Comparison of ENCODE assay signal across 1 fruit fly cellular context in genomic region chrX:2787267-2787666, dm6.
TF ChIP-seq lines count a peak whose summit lies in the region.

No protein-coding gene starts in this region.

TF ChIP-seq in whole organism, embryonic, 481 proteins besides CTCF, POLR2A, EP300 and RAD21 (continued from another document and continues in another):
- peak; percentile 83 for TF ChIP-seq CG1233 (GFP tag; optimal IDR thresholded peaks at IDR 0.05; lab: Kevin White, UChicago)
- peak; percentile 88 for TF ChIP-seq Ptx1 (GFP tag; IDR thresholded peaks at IDR 0.05; lab: Robert Waterston, UW)
- TF ChIP-seq lab (GFP tag; optimal IDR thresholded peaks at IDR 0.05; lab: Kevin White, UChicago), result peak; percentile 87
- TF ChIP-seq Neu2 (GFP tag; optimal IDR thresholded peaks at IDR 0.05; lab: Kevin White, UChicago; ENCODE audit: borderline replicate concordance), result no peak
- no peak for TF ChIP-seq ro (GFP tag; IDR thresholded peaks at IDR 0.05; lab: Robert Waterston, UW)
- peak; percentile 67 for TF ChIP-seq sqz (GFP tag; optimal IDR thresholded peaks at IDR 0.05; lab: Kevin White, UChicago)
- peak; percentile 71 for TF ChIP-seq CG32772 (GFP tag; IDR thresholded peaks at IDR 0.05; lab: Robert Waterston, UW)
- TF ChIP-seq GATAe (GFP tag; conservative IDR thresholded peaks at IDR 0.05; lab: Robert Waterston, UW), result no peak
- TF ChIP-seq aop (GFP tag; IDR thresholded peaks at IDR 0.05; lab: Robert Waterston, UW), result no peak
- TF ChIP-seq Doc2 (GFP tag; IDR thresholded peaks at IDR 0.05; lab: Robert Waterston, UW), result no peak
- TF ChIP-seq Fer1 (GFP tag; optimal IDR thresholded peaks at IDR 0.05; lab: Kevin White, UChicago), result peak; percentile 91
- peak; percentile 86 for TF ChIP-seq BtbVII (GFP tag; optimal IDR thresholded peaks at IDR 0.05; lab: Kevin White, UChicago)
- TF ChIP-seq CG8478 (optimal IDR thresholded peaks at IDR 0.05; lab: Kevin White, UChicago), result no peak
- peak; percentile 63 for TF ChIP-seq Nf-YB (GFP tag; optimal IDR thresholded peaks at IDR 0.05; lab: Kevin White, UChicago)
- TF ChIP-seq B-H2 (GFP tag; optimal IDR thresholded peaks at IDR 0.05; lab: Kevin White, UChicago), result peak; percentile 4
- TF ChIP-seq CG14860 (GFP tag; IDR thresholded peaks at IDR 0.05; lab: Robert Waterston, UW; ENCODE audit: partially characterized antibody), result 0 out of 3 replicates have a peak, but pooled peaks have one; percentile 34
- no peak for TF ChIP-seq bigmax (GFP tag; optimal IDR thresholded peaks at IDR 0.05; lab: Kevin White, UChicago)
- TF ChIP-seq CG34376 (GFP tag; optimal IDR thresholded peaks at IDR 0.05; lab: Kevin White, UChicago), result no peak
- TF ChIP-seq CG31388 (GFP tag; optimal IDR thresholded peaks at IDR 0.05; lab: Kevin White, UChicago), result peak; percentile 63
- TF ChIP-seq CG5245 (GFP tag; optimal IDR thresholded peaks at IDR 0.05; lab: Kevin White, UChicago), result peak; percentile 76
- TF ChIP-seq YL-1 (GFP tag; optimal IDR thresholded peaks at IDR 0.05; lab: Kevin White, UChicago), result no peak
- TF ChIP-seq CG4424 (GFP tag; optimal IDR thresholded peaks at IDR 0.05; lab: Kevin White, UChicago), result peak; percentile 84
- peak; percentile 66; the same call in 2 of the 3 replicates for TF ChIP-seq CG7357 (GFP tag; IDR thresholded peaks at IDR 0.05; lab: Robert Waterston, UW)
- TF ChIP-seq bcd (GFP tag; optimal IDR thresholded peaks at IDR 0.05; lab: Kevin White, UChicago), result peak; percentile 86
- peak; percentile 40 for TF ChIP-seq ERR (GFP tag; optimal IDR thresholded peaks at IDR 0.05; lab: Kevin White, UChicago)
- TF ChIP-seq sim (GFP tag; IDR thresholded peaks at IDR 0.05; lab: Robert Waterston, UW), result peak; percentile 9; the same call in 1 of the 2 replicates
- peak; percentile 71; the same call in 1 of the 2 replicates for TF ChIP-seq ranshi (GFP tag; IDR thresholded peaks at IDR 0.05; lab: Robert Waterston, UW)
- TF ChIP-seq slou (GFP tag; optimal IDR thresholded peaks at IDR 0.05; lab: Kevin White, UChicago), result peak; percentile 58
- TF ChIP-seq Oaz (GFP tag; IDR thresholded peaks at IDR 0.05; lab: Robert Waterston, UW), result peak; percentile 85
- peak; percentile 95 for TF ChIP-seq Dad (GFP tag; optimal IDR thresholded peaks at IDR 0.05; lab: Kevin White, UChicago)
- TF ChIP-seq dysf (GFP tag; IDR thresholded peaks at IDR 0.05; lab: Robert Waterston, UW), result peak; percentile 91
- peak; percentile 84 for TF ChIP-seq CG32767 (GFP tag; IDR thresholded peaks at IDR 0.05; lab: Robert Waterston, UW)
- no peak for TF ChIP-seq chinmo (GFP tag; IDR thresholded peaks at IDR 0.05; lab: Robert Waterston, UW; ENCODE audit: partially characterized antibody)
- peak; percentile 68 for TF ChIP-seq ara (GFP tag; IDR thresholded peaks at IDR 0.05; lab: Robert Waterston, UW)
- TF ChIP-seq exex (tag; optimal IDR thresholded peaks at IDR 0.05; lab: Kevin White, UChicago), result no peak
- TF ChIP-seq gsb (GFP tag; IDR thresholded peaks at IDR 0.05; lab: Robert Waterston, UW), result peak; percentile 71
- TF ChIP-seq Hr3 (GFP tag; optimal IDR thresholded peaks at IDR 0.05; lab: Kevin White, UChicago), result peak; percentile 83
- no peak for TF ChIP-seq CG10543 (GFP tag; optimal IDR thresholded peaks at IDR 0.05; lab: Kevin White, UChicago)
- TF ChIP-seq slbo (GFP tag; IDR thresholded peaks at IDR 0.05; lab: Robert Waterston, UW), result peak; percentile 81
- TF ChIP-seq CG2199 (GFP tag; IDR thresholded peaks at IDR 0.05; lab: Robert Waterston, UW), result no peak
- peak; percentile 52 for TF ChIP-seq CG8089 (GFP tag; optimal IDR thresholded peaks at IDR 0.05; lab: Kevin White, UChicago)
- peak; percentile 85 for TF ChIP-seq Ssrp (tag; optimal IDR thresholded peaks at IDR 0.05; lab: Kevin White, UChicago)
- TF ChIP-seq CG3838 (GFP tag; optimal IDR thresholded peaks at IDR 0.05; lab: Kevin White, UChicago), result no peak
- TF ChIP-seq CG14667 (GFP tag; IDR thresholded peaks at IDR 0.05; lab: Robert Waterston, UW), result peak; percentile 76
- TF ChIP-seq row (GFP tag; IDR thresholded peaks at IDR 0.05; lab: Robert Waterston, UW), result peak; percentile 90
- TF ChIP-seq grau (tag; optimal IDR thresholded peaks at IDR 0.05; lab: Kevin White, UChicago), result peak; percentile 89
- no peak for TF ChIP-seq Dp (GFP tag; optimal IDR thresholded peaks at IDR 0.05; lab: Kevin White, UChicago)
- peak; percentile 67 for TF ChIP-seq CG6654 (GFP tag; optimal IDR thresholded peaks at IDR 0.05; lab: Kevin White, UChicago)
- TF ChIP-seq grn (GFP tag; optimal IDR thresholded peaks at IDR 0.05; lab: Kevin White, UChicago), result no peak
- TF ChIP-seq Bteb2 (GFP tag; optimal IDR thresholded peaks at IDR 0.05; lab: Kevin White, UChicago), result peak; percentile 64
- TF ChIP-seq CG3281 (GFP tag; optimal IDR thresholded peaks at IDR 0.05; lab: Kevin White, UChicago), result peak; percentile 90
- no peak for TF ChIP-seq Lpt (GFP tag; optimal IDR thresholded peaks at IDR 0.05; lab: Kevin White, UChicago)
- no peak for TF ChIP-seq pros (GFP tag; optimal IDR thresholded peaks at IDR 0.05; lab: Kevin White, UChicago)
- TF ChIP-seq Fer2 (tag; optimal IDR thresholded peaks at IDR 0.05; lab: Kevin White, UChicago), result peak; percentile 64
- peak; percentile 73 for TF ChIP-seq CG11247 (GFP tag; IDR thresholded peaks at IDR 0.05; lab: Robert Waterston, UW)
- TF ChIP-seq H2.0 (GFP tag; IDR thresholded peaks at IDR 0.05; lab: Robert Waterston, UW), result peak; percentile 78
- no peak for TF ChIP-seq prd (optimal IDR thresholded peaks at IDR 0.05; lab: Kevin White, UChicago)
- TF ChIP-seq prd (GFP tag; IDR thresholded peaks at IDR 0.05; lab: Robert Waterston, UW), result peak; percentile 85
- peak; percentile 81 for TF ChIP-seq fd3F (GFP tag; optimal IDR thresholded peaks at IDR 0.05; lab: Kevin White, UChicago)
- TF ChIP-seq gem (tag; optimal IDR thresholded peaks at IDR 0.05; lab: Kevin White, UChicago), result peak; percentile 93
- no peak for TF ChIP-seq Dll (GFP tag; IDR thresholded peaks at IDR 0.05; lab: Robert Waterston, UW; ENCODE audit: partially characterized antibody)
- no peak for TF ChIP-seq pita (GFP tag; optimal IDR thresholded peaks at IDR 0.05; lab: Kevin White, UChicago)
- peak; percentile 44 for TF ChIP-seq fu2 (GFP tag; optimal IDR thresholded peaks at IDR 0.05; lab: Kevin White, UChicago)
- peak; percentile 78 for TF ChIP-seq CG14050 (GFP tag; IDR thresholded peaks at IDR 0.05; lab: Robert Waterston, UW)
- TF ChIP-seq CG12769 (tag; optimal IDR thresholded peaks at IDR 0.05; lab: Kevin White, UChicago), result peak; percentile 83
- TF ChIP-seq CG10462 (GFP tag; optimal IDR thresholded peaks at IDR 0.05; lab: Kevin White, UChicago), result peak; percentile 48
- TF ChIP-seq CG31441 (GFP tag; IDR thresholded peaks at IDR 0.05; lab: Robert Waterston, UW), result peak; percentile 82
- TF ChIP-seq CoRest (tag; optimal IDR thresholded peaks at IDR 0.05; lab: Kevin White, UChicago), result peak; percentile 92
- peak; percentile 51 for TF ChIP-seq pb (GFP tag; optimal IDR thresholded peaks at IDR 0.05; lab: Kevin White, UChicago)
- TF ChIP-seq HLH4C (GFP tag; IDR thresholded peaks at IDR 0.05; lab: Robert Waterston, UW; ENCODE audit: partially characterized antibody), result no peak
- peak; percentile 77 for TF ChIP-seq CG10366 (GFP tag; IDR thresholded peaks at IDR 0.05; lab: Robert Waterston, UW)
- TF ChIP-seq CG10321 (GFP tag; IDR thresholded peaks at IDR 0.05; lab: Robert Waterston, UW), result peak; percentile 49; the same call in 1 of the 2 replicates
- TF ChIP-seq CG3995 (GFP tag; optimal IDR thresholded peaks at IDR 0.05; lab: Kevin White, UChicago), result peak; percentile 42
- no peak for TF ChIP-seq CG7745 (tag; optimal IDR thresholded peaks at IDR 0.05; lab: Kevin White, UChicago)
- peak; percentile 83 for TF ChIP-seq CG4820 (GFP tag; optimal IDR thresholded peaks at IDR 0.05; lab: Kevin White, UChicago)
- TF ChIP-seq org-1 (GFP tag; optimal IDR thresholded peaks at IDR 0.05; lab: Kevin White, UChicago), result peak; percentile 89
- no peak for TF ChIP-seq CG4282 (GFP tag; optimal IDR thresholded peaks at IDR 0.05; lab: Kevin White, UChicago)
- peak; percentile 98 for TF ChIP-seq sens (GFP tag; lab: Kevin White, UChicago)
- peak; percentile 72 for TF ChIP-seq Gug (GFP tag; IDR thresholded peaks at IDR 0.05; lab: Robert Waterston, UW)
- TF ChIP-seq Adf1 (GFP tag; IDR thresholded peaks at IDR 0.05; lab: Robert Waterston, UW), result 0 out of 2 replicates have a peak, but pooled peaks have one; percentile 27
- peak; percentile 92 for TF ChIP-seq CG15269 (tag; optimal IDR thresholded peaks at IDR 0.05; lab: Kevin White, UChicago)
- TF ChIP-seq CG18599 (GFP tag; optimal IDR thresholded peaks at IDR 0.05; lab: Kevin White, UChicago), result peak; percentile 88
- TF ChIP-seq ind (GFP tag; optimal IDR thresholded peaks at IDR 0.05; lab: Kevin White, UChicago), result peak; percentile 86
- peak; percentile 69 for TF ChIP-seq CG2889 (GFP tag; IDR thresholded peaks at IDR 0.05; lab: Robert Waterston, UW)
- TF ChIP-seq sd (tag; optimal IDR thresholded peaks at IDR 0.05; lab: Kevin White, UChicago), result no peak
- peak; percentile 84 for TF ChIP-seq Ets65A (GFP tag; lab: Kevin White, UChicago)
- no peak; the same call in 2 of the 3 replicates for TF ChIP-seq C15 (GFP tag; IDR thresholded peaks at IDR 0.05; lab: Robert Waterston, UW)
- TF ChIP-seq chm (GFP tag; IDR thresholded peaks at IDR 0.05; lab: Robert Waterston, UW), result peak; percentile 67; the same call in 1 of the 2 replicates
- TF ChIP-seq usp (GFP tag; optimal IDR thresholded peaks at IDR 0.05; lab: Kevin White, UChicago), result no peak
- peak; percentile 22 for TF ChIP-seq en (GFP tag; optimal IDR thresholded peaks at IDR 0.05; lab: Kevin White, UChicago)
- no peak for TF ChIP-seq kni (GFP tag; optimal IDR thresholded peaks at IDR 0.05; lab: Kevin White, UChicago)
- TF ChIP-seq CHES-1-like (GFP tag; optimal IDR thresholded peaks at IDR 0.05; lab: Kevin White, UChicago), result peak; percentile 45
- TF ChIP-seq CG1832 (GFP tag; optimal IDR thresholded peaks at IDR 0.05; lab: Kevin White, UChicago), result no peak
- no peak for TF ChIP-seq MESR4 (GFP tag; optimal IDR thresholded peaks at IDR 0.05; lab: Kevin White, UChicago)
- TF ChIP-seq CG9817 (tag; optimal IDR thresholded peaks at IDR 0.05; lab: Kevin White, UChicago), result peak; percentile 76
- TF ChIP-seq bowl (GFP tag; IDR thresholded peaks at IDR 0.05; lab: Robert Waterston, UW), result peak; percentile 69; the same call in 1 of the 2 replicates
- TF ChIP-seq crc (GFP tag; optimal IDR thresholded peaks at IDR 0.05; lab: Kevin White, UChicago), result peak; percentile 61
- no peak for TF ChIP-seq TFAM (GFP tag; optimal IDR thresholded peaks at IDR 0.05; lab: Kevin White, UChicago)
- 0 out of 2 replicates have a peak, but pooled peaks have one; percentile 17 for TF ChIP-seq Gsc (GFP tag; IDR thresholded peaks at IDR 0.05; lab: Robert Waterston, UW)
- no peak for TF ChIP-seq Trl (optimal IDR thresholded peaks at IDR 0.05; lab: Kevin White, UChicago)
- peak; percentile 65 for TF ChIP-seq Trl (GFP tag; optimal IDR thresholded peaks at IDR 0.05; lab: Kevin White, UChicago)
- TF ChIP-seq CG4404 (GFP tag; IDR thresholded peaks at IDR 0.05; lab: Robert Waterston, UW), result peak; percentile 58
- peak; percentile 56 for TF ChIP-seq Lim3 (GFP tag; IDR thresholded peaks at IDR 0.05; lab: Robert Waterston, UW)
- TF ChIP-seq cas (GFP tag; IDR thresholded peaks at IDR 0.05; lab: Robert Waterston, UW), result 0 out of 2 replicates have a peak, but pooled peaks have one; percentile 33
- TF ChIP-seq tx (GFP tag; optimal IDR thresholded peaks at IDR 0.05; lab: Kevin White, UChicago), result peak; percentile 63
- TF ChIP-seq CG15011 (GFP tag; optimal IDR thresholded peaks at IDR 0.05; lab: Kevin White, UChicago), result peak; percentile 75
- peak; percentile 39 for TF ChIP-seq sima (GFP tag; optimal IDR thresholded peaks at IDR 0.05; lab: Kevin White, UChicago)
- peak; percentile 73 for TF ChIP-seq gsb-n (tag; optimal IDR thresholded peaks at IDR 0.05; lab: Kevin White, UChicago)
- TF ChIP-seq CG33557 (GFP tag; optimal IDR thresholded peaks at IDR 0.05; lab: Kevin White, UChicago), result peak; percentile 9
- no peak for TF ChIP-seq hkb (optimal IDR thresholded peaks at IDR 0.05; lab: Kevin White, UChicago)
- TF ChIP-seq hkb (GFP tag; IDR thresholded peaks at IDR 0.05; lab: Robert Waterston, UW), result peak; percentile 89
- TF ChIP-seq ash1 (GFP tag; optimal IDR thresholded peaks at IDR 0.05; lab: Kevin White, UChicago), result no peak
- no peak for TF ChIP-seq Elba2 (GFP tag; optimal IDR thresholded peaks at IDR 0.05; lab: Kevin White, UChicago)
- TF ChIP-seq jumu (GFP tag; optimal IDR thresholded peaks at IDR 0.05; lab: Kevin White, UChicago), result peak; percentile 72
- TF ChIP-seq btn (GFP tag; optimal IDR thresholded peaks at IDR 0.05; lab: Kevin White, UChicago), result no peak
- TF ChIP-seq CG18011 (GFP tag; optimal IDR thresholded peaks at IDR 0.05; lab: Kevin White, UChicago), result peak; percentile 63
- TF ChIP-seq CG1603 (tag; optimal IDR thresholded peaks at IDR 0.05; lab: Kevin White, UChicago), result peak; percentile 72
- TF ChIP-seq Atf3 (GFP tag; optimal IDR thresholded peaks at IDR 0.05; lab: Kevin White, UChicago), result peak; percentile 28
- TF ChIP-seq CG10979 (tag; optimal IDR thresholded peaks at IDR 0.05; lab: Kevin White, UChicago), result peak; percentile 83
- TF ChIP-seq Deaf1 (tag; optimal IDR thresholded peaks at IDR 0.05; lab: Kevin White, UChicago), result peak; percentile 64
- peak; percentile 32 for TF ChIP-seq Spps (tag; optimal IDR thresholded peaks at IDR 0.05; lab: Kevin White, UChicago)
- peak; percentile 68 for TF ChIP-seq CG18476 (GFP tag; optimal IDR thresholded peaks at IDR 0.05; lab: Kevin White, UChicago)
- peak; percentile 80 for TF ChIP-seq tio (GFP tag; optimal IDR thresholded peaks at IDR 0.05; lab: Kevin White, UChicago)
- peak; percentile 67 for TF ChIP-seq onecut (GFP tag; IDR thresholded peaks at IDR 0.05; lab: Robert Waterston, UW)
- no peak for TF ChIP-seq cad (GFP tag; optimal IDR thresholded peaks at IDR 0.05; lab: Kevin White, UChicago)
- no peak for TF ChIP-seq Bgb (GFP tag; IDR thresholded peaks at IDR 0.05; lab: Robert Waterston, UW; ENCODE audit: partially characterized antibody)
- TF ChIP-seq CG2875 (GFP tag; optimal IDR thresholded peaks at IDR 0.05; lab: Kevin White, UChicago), result peak; percentile 71
- TF ChIP-seq Hr78 (GFP tag; optimal IDR thresholded peaks at IDR 0.05; lab: Kevin White, UChicago), result peak in 1 of 2 experiments; percentile 86
- TF ChIP-seq az2 (GFP tag; optimal IDR thresholded peaks at IDR 0.05; lab: Kevin White, UChicago), result peak; percentile 75
- TF ChIP-seq nom (GFP tag; optimal IDR thresholded peaks at IDR 0.05; lab: Kevin White, UChicago), result peak; percentile 81
- TF ChIP-seq ab (GFP tag; optimal IDR thresholded peaks at IDR 0.05; lab: Kevin White, UChicago), result peak; percentile 52
- peak in 1 of 2 experiments; percentile 17 for TF ChIP-seq insv (GFP tag; optimal IDR thresholded peaks at IDR 0.05; lab: Kevin White, UChicago)
